Worm (Caenorhabditis elegans): Measurements from ENCODE around the gene tgt-1.

ce11 chrIV:11930572-11930971 is 29.0 kb downstream of the tgt-1 start, which contains the start of gene nhx-9:
- TF ChIP-seq him-1 (tag; optimal IDR thresholded peaks at IDR 0.05) = no peak
- no peak for TF ChIP-seq W03F9.2 (tag; optimal IDR thresholded peaks at IDR 0.05)
